Fruit fly (Drosophila melanogaster): Measurements from ENCODE around the gene Spn77Bc.

Spn77Bc gene

dm6 chr3L:20370013-20370412 lies 27.6 kb downstream of the Spn77Bc start, which contains the start of gene CG13247:
Gene CG13247 (plus strand): TSS chr3L:20370313.
- TF ChIP-seq CG32006 (GFP tag; optimal IDR thresholded peaks at IDR 0.05) (no peak), Sox15 (GFP tag; optimal IDR thresholded peaks at IDR 0.05) (no peak), Hr38 (GFP tag; optimal IDR thresholded peaks at IDR 0.05) (no peak), CG8632 (GFP tag; optimal IDR thresholded peaks at IDR 0.05) (no peak), CG6276 (GFP tag; optimal IDR thresholded peaks at IDR 0.05) (no peak), Ets21C (GFP tag; optimal IDR thresholded peaks at IDR 0.05) (no peak), Ets96B (tag; optimal IDR thresholded peaks at IDR 0.05) (no peak), fd59A (GFP tag; optimal IDR thresholded peaks at IDR 0.05) (no peak), CG6792 (GFP tag; optimal IDR thresholded peaks at IDR 0.05) (no peak), OdsH (GFP tag; optimal IDR thresholded peaks at IDR 0.05) (no peak), CG1621 (tag; optimal IDR thresholded peaks at IDR 0.05) (no peak), eg (GFP tag; IDR thresholded peaks at IDR 0.05) (no peak), CG6163 (GFP tag; IDR thresholded peaks at IDR 0.05) (no peak), dsx (GFP tag; optimal IDR thresholded peaks at IDR 0.05; ENCODE audit: poor library complexity, severe bottlenecking) (no peak), pdm3 (GFP tag; optimal IDR thresholded peaks at IDR 0.05) (no peak), CG10669 (GFP tag; optimal IDR thresholded peaks at IDR 0.05) (no peak), Eip93F (GFP tag; optimal IDR thresholded peaks at IDR 0.05) (no peak)

- no peak for TF ChIP-seq pdm3 (GFP tag; optimal IDR thresholded peaks at IDR 0.05)
- no peak for TF ChIP-seq CG3919 (GFP tag; optimal IDR thresholded peaks at IDR 0.05)
- no peak for TF ChIP-seq Hr4 (GFP tag; optimal IDR thresholded peaks at IDR 0.05)
- TF ChIP-seq Hr39 (GFP tag; optimal IDR thresholded peaks at IDR 0.05) = no peak
- TF ChIP-seq CG11294 (GFP tag; IDR thresholded peaks at IDR 0.05) = no peak
- TF ChIP-seq CG32006 (GFP tag; optimal IDR thresholded peaks at IDR 0.05) = no peak
Measured at dm6 chr3L:20375467-20375866, 33.0 kb downstream of the Spn77Bc start.

- TF ChIP-seq dac (GFP tag; optimal IDR thresholded peaks at IDR 0.05) (peak; percentile 51), spab (GFP tag; optimal IDR thresholded peaks at IDR 0.05) (peak; percentile 32), CG3919 (GFP tag; optimal IDR thresholded peaks at IDR 0.05) (peak; percentile 76), Sox14 (GFP tag; optimal IDR thresholded peaks at IDR 0.05) (no peak), net (GFP tag; optimal IDR thresholded peaks at IDR 0.05) (peak; percentile 41), CG3032 (tag; optimal IDR thresholded peaks at IDR 0.05) (peak; percentile 83), CG6808 (GFP tag; optimal IDR thresholded peaks at IDR 0.05) (no peak), vri (GFP tag; optimal IDR thresholded peaks at IDR 0.05) (no peak), CG11902 (GFP tag; optimal IDR thresholded peaks at IDR 0.05) (peak; percentile 91), fd85E (GFP tag; optimal IDR thresholded peaks at IDR 0.05) (no peak), CG32006 (GFP tag; optimal IDR thresholded peaks at IDR 0.05) (peak; percentile 84), ss (GFP tag; optimal IDR thresholded peaks at IDR 0.05) (peak in 1 of 2 experiments; percentile 45), CG34406 (GFP tag; optimal IDR thresholded peaks at IDR 0.05) (peak; percentile 69), CG6792 (GFP tag; optimal IDR thresholded peaks at IDR 0.05) (peak; percentile 75), CG8319 (GFP tag; optimal IDR thresholded peaks at IDR 0.05) (peak; percentile 78), svp (GFP tag) (no peak), Hr38 (GFP tag; optimal IDR thresholded peaks at IDR 0.05) (peak; percentile 28), CG11762 (GFP tag; optimal IDR thresholded peaks at IDR 0.05; ENCODE audit: insufficient read depth) (peak; percentile 78), Ets96B (tag; optimal IDR thresholded peaks at IDR 0.05) (peak; percentile 52), eg (GFP tag; IDR thresholded peaks at IDR 0.05) (peak; percentile 82), CG8632 (GFP tag; optimal IDR thresholded peaks at IDR 0.05) (peak; percentile 53), CG8119 (GFP tag; IDR thresholded peaks at IDR 0.05) (peak; percentile 42; the same call in 1 of the 3 replicates), CG10669 (GFP tag; optimal IDR thresholded peaks at IDR 0.05) (peak; percentile 96), CG6163 (GFP tag; IDR thresholded peaks at IDR 0.05) (peak; percentile 59; the same call in 1 of the 3 replicates), fd59A (GFP tag; optimal IDR thresholded peaks at IDR 0.05) (peak; percentile 59), salr (GFP tag; optimal IDR thresholded peaks at IDR 0.05) (peak in 1 of 2 experiments; percentile 34), CG9139 (GFP tag; optimal IDR thresholded peaks at IDR 0.05) (no peak), Eip78C (GFP tag) (peak; percentile 83), Met (GFP tag; optimal IDR thresholded peaks at IDR 0.05) (no peak), acj6 (GFP tag; optimal IDR thresholded peaks at IDR 0.05) (peak; percentile 88), CG16779 (tag; optimal IDR thresholded peaks at IDR 0.05) (no peak), CG4318 (GFP tag; optimal IDR thresholded peaks at IDR 0.05) (peak; percentile 73), Lpt (GFP tag; optimal IDR thresholded peaks at IDR 0.05) (peak; percentile 64), Smox (GFP tag; optimal IDR thresholded peaks at IDR 0.05) (no peak), dsx (GFP tag; optimal IDR thresholded peaks at IDR 0.05; ENCODE audit: poor library complexity, severe bottlenecking) (peak; percentile 53)
Measured at dm6 chr3L:20375878-20376563, 33.6 kb downstream of the Spn77Bc start, which contains the start of the genes Ide and RhoBTB. Gene Ide (minus strand): TSS chr3L:20375896. Gene RhoBTB (plus strand): TSS chr3L:20376242.
